Worm (Caenorhabditis elegans): ENCODE results near the gene F53F8.4.
A peak's percentile ranks its signal among the peaks of the same experiment; 100 is the strongest.

The F53F8.4 gene

ce11 chrV:20691585-20691984, at the start of gene F53F8.4:
Gene F53F8.4 (minus strand): TSS chrV:20691685.
- TF ChIP-seq dao-5 (tag; optimal IDR thresholded peaks at IDR 0.05) = no peak

- TF ChIP-seq W03F9.2 (tag; optimal IDR thresholded peaks at IDR 0.05) = no peak
- TF ChIP-seq him-1 (tag; optimal IDR thresholded peaks at IDR 0.05) = no peak
- no peak for TF ChIP-seq dao-5 (tag; optimal IDR thresholded peaks at IDR 0.05)
These were observed 47.9 kb upstream of the F53F8.4 start for ce11 chrV:20739387-20739786.

ce11 chrV:20734658-20735057, 43.2 kb upstream of the F53F8.4 start, which contains the start of gene srxa-6:
Gene srxa-6 (plus strand): TSS chrV:20734958.
- TF ChIP-seq W03F9.2 (tag; optimal IDR thresholded peaks at IDR 0.05) = no peak
- TF ChIP-seq dao-5 (tag; optimal IDR thresholded peaks at IDR 0.05) = no peak
- no peak for TF ChIP-seq him-1 (tag; optimal IDR thresholded peaks at IDR 0.05)

ce11 chrV:20731787-20732186, 40.3 kb upstream of the F53F8.4 start, which contains the start of gene srxa-1:
Gene srxa-1 (plus strand): TSS chrV:20732087.
- TF ChIP-seq dao-5 (tag; optimal IDR thresholded peaks at IDR 0.05) (no peak), W03F9.2 (tag; optimal IDR thresholded peaks at IDR 0.05) (no peak), him-1 (tag; optimal IDR thresholded peaks at IDR 0.05) (no peak)

DNA sequence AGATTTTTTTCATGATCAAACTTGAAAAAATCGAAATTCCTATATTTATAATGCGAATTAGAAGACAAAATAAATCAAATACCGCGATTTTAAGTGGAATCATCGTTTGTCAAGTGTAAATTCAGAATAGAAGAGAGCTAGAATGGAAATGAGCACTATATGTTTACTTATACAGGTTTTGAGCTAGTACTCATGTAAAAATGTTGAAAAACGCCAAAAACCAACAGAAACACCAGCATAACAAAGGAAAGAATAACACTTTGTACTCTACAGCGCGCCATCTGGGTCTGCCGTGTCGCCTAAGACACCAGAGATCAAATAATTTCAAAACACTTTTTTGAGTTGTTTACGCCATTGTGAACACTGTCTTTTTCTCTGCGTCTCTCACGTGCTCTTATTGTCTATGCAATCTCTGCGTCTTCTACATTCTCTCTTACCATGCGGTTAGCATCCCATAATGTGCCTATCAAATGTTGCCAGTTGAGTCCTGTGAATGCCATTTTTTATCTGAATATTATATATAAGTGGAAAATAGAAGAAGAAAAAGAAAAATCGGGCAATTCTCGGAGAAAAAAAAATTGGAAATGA, 37.4 kb upstream of the F53F8.4 start, which contains the start of gene ipla-3:
TSS of gene ipla-3 (minus strand) at position 510 of the 588 bp plus-strand sequence.
- peak; percentile 44 for TF ChIP-seq W03F9.2 (tag; optimal IDR thresholded peaks at IDR 0.05)
- TF ChIP-seq him-1 (tag; optimal IDR thresholded peaks at IDR 0.05) = no peak

ce11 chrV:20727458-20727857, 36.0 kb upstream of the F53F8.4 start:
- TF ChIP-seq dao-5 (tag; optimal IDR thresholded peaks at IDR 0.05) = no peak
- TF ChIP-seq W03F9.2 (tag; optimal IDR thresholded peaks at IDR 0.05) = no peak
- no peak for TF ChIP-seq him-1 (tag; optimal IDR thresholded peaks at IDR 0.05)

DNA sequence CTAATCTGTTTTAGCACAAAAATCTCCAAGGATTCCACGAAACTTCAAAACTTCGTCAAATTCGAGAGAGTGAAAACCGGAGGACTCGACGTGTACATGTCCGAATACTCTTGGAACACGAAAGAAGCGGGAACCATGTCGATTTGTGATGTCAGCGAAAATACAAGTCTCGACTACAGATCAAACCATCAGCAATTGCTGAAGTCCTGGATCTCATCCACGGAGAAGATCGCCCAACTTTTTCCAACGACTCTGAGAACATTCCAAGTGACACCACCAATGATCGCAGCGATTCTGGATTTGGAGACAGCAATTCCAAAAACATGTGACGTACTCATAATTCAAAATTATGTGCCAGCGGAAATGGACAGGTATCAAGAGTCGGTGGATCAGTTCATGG, 31.0 kb upstream of the F53F8.4 start:
- TF ChIP-seq him-1 (tag; optimal IDR thresholded peaks at IDR 0.05) (no peak), W03F9.2 (tag; optimal IDR thresholded peaks at IDR 0.05) (no peak), dao-5 (tag; optimal IDR thresholded peaks at IDR 0.05) (no peak)

DNA sequence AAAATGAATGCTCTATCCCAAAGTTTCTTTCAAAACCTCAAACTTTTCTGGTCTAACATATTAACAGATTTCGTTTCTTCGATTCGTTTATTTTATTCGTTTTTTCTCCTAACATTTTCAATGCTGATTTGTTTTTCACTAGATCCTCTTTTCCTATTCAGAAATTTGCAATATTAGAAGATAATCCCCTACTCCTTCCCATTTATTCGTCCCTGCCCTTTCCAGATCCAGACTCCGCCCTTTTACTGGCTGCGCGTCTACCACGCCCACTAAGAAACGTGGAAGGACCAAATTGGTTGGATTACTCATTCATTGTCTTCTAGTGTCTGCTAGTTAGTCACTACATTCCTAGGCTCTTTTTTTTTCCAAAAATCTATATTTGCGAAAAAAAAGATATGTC, 30.4 kb upstream of the F53F8.4 start, which contains the start of gene Y44A6C.2:
TSS of gene Y44A6C.2 (plus strand) at position 301 of the 400 bp plus-strand sequence.
- TF ChIP-seq him-1 (tag; optimal IDR thresholded peaks at IDR 0.05) (no peak), W03F9.2 (tag; optimal IDR thresholded peaks at IDR 0.05) (no peak), dao-5 (tag; optimal IDR thresholded peaks at IDR 0.05) (no peak)

- TF ChIP-seq him-1 (tag; optimal IDR thresholded peaks at IDR 0.05) = no peak
- TF ChIP-seq W03F9.2 (tag; optimal IDR thresholded peaks at IDR 0.05) = no peak
- TF ChIP-seq dao-5 (tag; optimal IDR thresholded peaks at IDR 0.05) = no peak
These were observed 25.5 kb upstream of the F53F8.4 start for ce11 chrV:20716830-20717441.

- TF ChIP-seq W03F9.2 (tag; optimal IDR thresholded peaks at IDR 0.05) (no peak), dao-5 (tag; optimal IDR thresholded peaks at IDR 0.05) (no peak), him-1 (tag; optimal IDR thresholded peaks at IDR 0.05) (no peak)
These were observed 24.8 kb upstream of the F53F8.4 start for ce11 chrV:20716267-20716666.

DNA sequence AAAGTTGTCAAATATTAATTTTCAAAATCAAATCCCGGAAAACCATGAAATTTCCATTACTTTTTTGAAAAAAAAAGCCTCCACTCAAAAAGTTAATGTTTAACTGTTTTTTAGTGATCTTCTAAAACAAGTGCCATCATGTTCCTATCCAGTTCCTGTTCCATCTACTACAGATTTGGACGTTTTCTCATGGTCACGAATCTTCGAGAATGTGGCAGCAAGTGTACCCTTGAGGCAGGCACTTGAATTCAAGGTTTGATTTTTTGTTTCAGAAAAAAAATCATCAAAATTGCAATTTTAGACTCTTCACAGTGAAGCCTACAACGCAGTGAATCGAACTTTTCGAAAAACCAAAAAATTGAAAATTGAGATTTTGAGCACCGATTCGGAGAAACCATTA, 23.0 kb upstream of the F53F8.4 start:
- no peak for TF ChIP-seq dao-5 (tag; optimal IDR thresholded peaks at IDR 0.05)
- no peak for TF ChIP-seq W03F9.2 (tag; optimal IDR thresholded peaks at IDR 0.05)
- no peak for TF ChIP-seq him-1 (tag; optimal IDR thresholded peaks at IDR 0.05)

- no peak for TF ChIP-seq W03F9.2 (tag; optimal IDR thresholded peaks at IDR 0.05)
- TF ChIP-seq dao-5 (tag; optimal IDR thresholded peaks at IDR 0.05) = no peak
- TF ChIP-seq him-1 (tag; optimal IDR thresholded peaks at IDR 0.05) = no peak
These were observed 22.1 kb upstream of the F53F8.4 start, which contains the start of gene Y44A6C.1 for ce11 chrV:20713620-20714019. Gene Y44A6C.1 (plus strand): TSS chrV:20713920.

ce11 chrV:20712994-20713326, 21.5 kb upstream of the F53F8.4 start:
- no peak for TF ChIP-seq dao-5 (tag; optimal IDR thresholded peaks at IDR 0.05)
- peak; percentile 6 for TF ChIP-seq W03F9.2 (tag; optimal IDR thresholded peaks at IDR 0.05)

DNA sequence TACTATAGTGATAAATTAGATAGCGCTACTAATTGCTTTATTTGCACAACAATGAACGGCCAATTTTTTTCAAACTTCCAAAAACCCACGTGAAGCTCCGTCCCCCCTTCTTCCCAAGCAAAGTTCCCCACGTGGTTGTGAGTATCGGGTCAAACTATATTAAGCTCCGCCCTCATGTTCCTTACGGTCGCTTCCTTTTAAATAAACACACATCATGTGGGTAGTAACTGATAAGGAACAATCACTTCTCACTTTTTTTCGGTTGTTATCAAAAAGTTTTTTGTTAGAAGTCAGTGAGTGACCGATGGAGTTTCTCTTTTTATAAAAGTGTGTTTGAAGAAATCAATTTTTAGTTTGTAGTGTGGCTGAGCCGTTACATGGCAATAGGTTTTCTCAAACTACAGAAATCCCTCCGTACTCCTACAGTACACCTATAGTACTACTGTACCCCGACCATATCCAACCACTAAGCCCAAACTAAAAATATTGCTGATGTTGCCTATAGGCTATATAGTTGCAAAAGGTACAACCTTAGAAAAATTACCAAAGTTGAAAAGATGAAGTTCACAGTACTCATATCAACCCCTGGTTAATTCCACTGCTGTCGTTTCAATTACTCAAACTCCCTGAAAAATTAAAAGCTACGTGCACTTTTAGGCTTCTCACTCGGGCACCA, 21.0 kb upstream of the F53F8.4 start:
- TF ChIP-seq W03F9.2 (tag; optimal IDR thresholded peaks at IDR 0.05) = no peak
- no peak for TF ChIP-seq him-1 (tag; optimal IDR thresholded peaks at IDR 0.05)
- no peak for TF ChIP-seq dao-5 (tag; optimal IDR thresholded peaks at IDR 0.05)

Measured in whole organism, L4/young adult.